Worm (Caenorhabditis elegans): Measurements from ENCODE around the gene osm-6.

- TF ChIP-seq tab-1 (GFP tag; IDR thresholded peaks at IDR 0.05): no peak
- no peak for TF ChIP-seq klf-2 (GFP tag; conservative IDR thresholded peaks at IDR 0.05)
- no peak for TF ChIP-seq cog-1 (tag; optimal IDR thresholded peaks at IDR 0.05)
- no peak for TF ChIP-seq T22C8.4 (GFP tag; IDR thresholded peaks at IDR 0.05)
These were observed 28.4 kb upstream of the osm-6 start for ce11 chrV:11955617-11956016.

Measured in whole organism, midembryonic.